Worm (Caenorhabditis elegans): Measurements from ENCODE around the gene ZK1127.3.

ce11 chrII:7103111-7103510 is 48.0 kb downstream of the ZK1127.3 start:
- TF ChIP-seq med-1 (GFP tag; optimal IDR thresholded peaks at IDR 0.05; ENCODE audit: insufficient read depth), result no peak
- TF ChIP-seq tab-1 (GFP tag; IDR thresholded peaks at IDR 0.05), result no peak
- no peak for TF ChIP-seq klf-2 (GFP tag; conservative IDR thresholded peaks at IDR 0.05)
- no peak for TF ChIP-seq ztf-29 (GFP tag; IDR thresholded peaks at IDR 0.05)
